Fruit fly (Drosophila melanogaster) whole organism, embryonic: Measurements from ENCODE around the gene Pex11c.

Source experiments
- Ada2b ChIP-seq: fragments of 200-800 bp; sonication (Bioruptor generic); IDR thresholded peaks from 2 replicates; pipeline ENCODE4 v1.3.6; 2022; ENCODE audit warnings: missing biosample characterization, missing genetic modification characterization
- Adf1 ChIP-seq: fragments of 200-800 bp; sonication (Bioruptor generic); IDR thresholded peaks from 2 replicates; pipeline ENCODE4 v1.3.6; 2022; ENCODE audit warnings: missing biosample characterization, missing genetic modification characterization
- Aef1 ChIP-seq: fragments of 200-800 bp; sonication (Bioruptor generic); IDR thresholded peaks from 3 replicates; pipeline ENCODE4 v1.3.6; 2022; ENCODE audit warnings: missing biosample characterization, missing genetic modification characterization
- Bgb ChIP-seq: fragments of 200-800 bp; sonication (Bioruptor generic); IDR thresholded peaks from 2 replicates; pipeline ENCODE4 v1.3.6; 2022; ENCODE audit warnings: missing biosample characterization, missing genetic modification characterization; ENCODE audit not compliant: partially characterized antibody
- CG10565 ChIP-seq: fragments of 200-800 bp; sonication (Bioruptor generic); optimal IDR thresholded peaks from 3 replicates; lab custom pipeline; 2016; ENCODE audit warnings: missing biosample characterization, mild to moderate bottlenecking, missing genetic modification characterization
- CG12744 ChIP-seq: fragments of 200-800 bp; sonication (Bioruptor generic); optimal IDR thresholded peaks from 2 replicates; lab custom pipeline; 2016; ENCODE audit warnings: missing biosample characterization, missing genetic modification characterization
- CG14014 ChIP-seq: fragments of 200-800 bp; sonication (Bioruptor generic); IDR thresholded peaks from 2 replicates; pipeline ENCODE4 v1.3.6; 2022; ENCODE audit warnings: missing biosample characterization, missing genetic modification characterization
- CG14441 ChIP-seq: fragments of 200-800 bp; sonication (Bioruptor generic); IDR thresholded peaks from 2 replicates; pipeline ENCODE4 v1.3.6; 2022; ENCODE audit warnings: missing biosample characterization, missing genetic modification characterization
- CG14710 ChIP-seq: fragments of 200-800 bp; sonication (Bioruptor generic); optimal IDR thresholded peaks from 3 replicates; lab custom pipeline; 2019; ENCODE audit warnings: missing biosample characterization, mild to moderate bottlenecking, missing genetic modification characterization, moderate library complexity
- CG16815 ChIP-seq: fragments of 200-800 bp; sonication (Bioruptor generic); optimal IDR thresholded peaks from 3 replicates; lab custom pipeline; 2017; ENCODE audit warnings: missing biosample characterization, mild to moderate bottlenecking, missing genetic modification characterization
- CG17385 ChIP-seq: fragments of 200-800 bp; sonication (Bioruptor generic); optimal IDR thresholded peaks from 3 replicates; lab custom pipeline; 2018; ENCODE audit warnings: missing biosample characterization, mild to moderate bottlenecking, missing genetic modification characterization
- CG18262 ChIP-seq: fragments of 200-800 bp; optimal IDR thresholded peaks from 3 replicates; lab custom pipeline; 2019; ENCODE audit warnings: missing biosample characterization, mild to moderate bottlenecking, missing genetic modification characterization, moderate library complexity
- CG2120 ChIP-seq: fragments of 200-800 bp; sonication (Bioruptor generic); optimal IDR thresholded peaks from 3 replicates; lab custom pipeline; 2016; ENCODE audit warnings: missing biosample characterization, missing genetic modification characterization
- CG31224 ChIP-seq: fragments of 200-800 bp; sonication (Bioruptor generic); IDR thresholded peaks from 2 replicates; pipeline ENCODE4 v1.3.6; 2022; ENCODE audit warnings: missing biosample characterization, missing genetic modification characterization
- CG4424 ChIP-seq: fragments of 200-800 bp; sonication (Bioruptor generic); optimal IDR thresholded peaks from 3 replicates; lab custom pipeline; 2016; ENCODE audit warnings: missing biosample characterization, missing genetic modification characterization
- CG5180 ChIP-seq: fragments of 200-800 bp; sonication (Bioruptor generic); optimal IDR thresholded peaks from 3 replicates; lab custom pipeline; 2017; ENCODE audit warnings: missing biosample characterization, missing genetic modification characterization, mild to moderate bottlenecking, moderate library complexity, missing genetic modification reagents
- CG6813 ChIP-seq: fragments of 200-800 bp; sonication (Bioruptor generic); optimal IDR thresholded peaks from 2 replicates; lab custom pipeline; 2017; ENCODE audit warnings: missing biosample characterization, missing genetic modification characterization, mild to moderate bottlenecking, moderate library complexity, missing genetic modification reagents
- CG7357 ChIP-seq: fragments of 200-800 bp; sonication (Bioruptor generic); IDR thresholded peaks from 3 replicates; pipeline ENCODE4 v1.3.6; 2022; ENCODE audit warnings: missing biosample characterization, missing genetic modification characterization
- CG8388 ChIP-seq: fragments of 200-800 bp; sonication (Bioruptor generic); optimal IDR thresholded peaks from 2 replicates; lab custom pipeline; 2019; ENCODE audit warnings: missing biosample characterization, mild to moderate bottlenecking, missing genetic modification characterization, moderate library complexity
- CG9215 ChIP-seq: fragments of 200-800 bp; sonication (Bioruptor generic); IDR thresholded peaks from 2 replicates; pipeline ENCODE4 v1.3.6; 2022; ENCODE audit warnings: missing biosample characterization, missing genetic modification characterization
- CG9727 ChIP-seq: fragments of 200-800 bp; sonication (Bioruptor generic); optimal IDR thresholded peaks from 3 replicates; lab custom pipeline; 2017; ENCODE audit warnings: missing biosample characterization, mild to moderate bottlenecking, missing genetic modification characterization
- CG9932 ChIP-seq: fragments of 200-800 bp; sonication (Bioruptor generic); IDR thresholded peaks from 2 replicates; pipeline ENCODE4 v1.3.6; 2022; ENCODE audit warnings: missing biosample characterization, missing genetic modification characterization
- Dll ChIP-seq: fragments of 200-800 bp; sonication (Bioruptor generic); IDR thresholded peaks from 4 replicates; pipeline ENCODE4 v1.3.6; 2022; ENCODE audit warnings: missing biosample characterization, missing genetic modification characterization; ENCODE audit not compliant: partially characterized antibody
- Doc2 ChIP-seq: fragments of 200-800 bp; sonication (Bioruptor generic); IDR thresholded peaks from 2 replicates; pipeline ENCODE4 v1.3.6; 2022; ENCODE audit warnings: missing biosample characterization, missing genetic modification characterization
- Drgx ChIP-seq: fragments of 200-800 bp; sonication (Bioruptor generic); IDR thresholded peaks from 2 replicates; pipeline ENCODE4 v1.3.6; 2022; ENCODE audit warnings: missing biosample characterization, missing genetic modification characterization
- ERR ChIP-seq: fragments of 200-800 bp; sonication (Bioruptor generic); optimal IDR thresholded peaks from 2 replicates; lab custom pipeline; 2016; ENCODE audit warnings: missing biosample characterization, missing genetic modification characterization
- HLH54F ChIP-seq: fragments of 200-800 bp; sonication (Bioruptor generic); optimal IDR thresholded peaks from 3 replicates; lab custom pipeline; 2016; ENCODE audit warnings: missing biosample characterization, missing genetic modification characterization
- Lim3 ChIP-seq: fragments of 200-800 bp; sonication (Bioruptor generic); IDR thresholded peaks from 2 replicates; pipeline ENCODE4 v1.3.6; 2022; ENCODE audit warnings: missing biosample characterization, missing genetic modification characterization
- Mad ChIP-seq: fragments of 200-800 bp; sonication (Bioruptor generic); optimal IDR thresholded peaks from 2 replicates; lab custom pipeline; 2016; ENCODE audit warnings: missing biosample characterization, missing genetic modification characterization
- Max ChIP-seq: fragments of 200-800 bp; sonication (Bioruptor generic); optimal IDR thresholded peaks from 2 replicates; lab custom pipeline; 2016; ENCODE audit warnings: missing biosample characterization, mild to moderate bottlenecking, missing genetic modification characterization
- Meics ChIP-seq: fragments of 200-800 bp; sonication (Bioruptor generic); optimal IDR thresholded peaks from 2 replicates; lab custom pipeline; 2017; ENCODE audit warnings: missing biosample characterization, mild to moderate bottlenecking, missing genetic modification characterization
- Mrtf ChIP-seq: fragments of 200-800 bp; sonication (Bioruptor generic); IDR thresholded peaks from 3 replicates; pipeline ENCODE4 v1.3.6; 2022; ENCODE audit warnings: missing biosample characterization, missing genetic modification characterization
- NC2β ChIP-seq: fragments of 200-800 bp; sonication (Bioruptor generic); optimal IDR thresholded peaks from 2 replicates; lab custom pipeline; 2016; ENCODE audit warnings: missing biosample characterization, missing genetic modification characterization
- Nf-YA ChIP-seq: fragments of 200-800 bp; sonication (Bioruptor generic); IDR thresholded peaks from 2 replicates; pipeline ENCODE4 v1.3.6; 2022; ENCODE audit warnings: missing biosample characterization, missing genetic modification characterization
- Nf-YB ChIP-seq: fragments of 200-800 bp; sonication (Bioruptor generic); optimal IDR thresholded peaks from 3 replicates; lab custom pipeline; 2019; ENCODE audit warnings: missing biosample characterization, mild to moderate bottlenecking, missing genetic modification characterization, moderate library complexity
- Nf-YC ChIP-seq: fragments of 200-800 bp; optimal IDR thresholded peaks from 3 replicates; lab custom pipeline; 2019; ENCODE audit warnings: missing biosample characterization, mild to moderate bottlenecking, missing genetic modification characterization, moderate library complexity
- Oaz ChIP-seq: fragments of 200-800 bp; sonication (Bioruptor generic); IDR thresholded peaks from 2 replicates; pipeline ENCODE4 v1.3.6; 2022; ENCODE audit warnings: missing biosample characterization, missing genetic modification characterization
- Optix ChIP-seq: fragments of 200-800 bp; sonication (Bioruptor generic); IDR thresholded peaks from 3 replicates; pipeline ENCODE4 v1.3.6; 2022; ENCODE audit warnings: missing biosample characterization, missing genetic modification characterization
- Poxn ChIP-seq: fragments of 200-800 bp; sonication (Bioruptor generic); IDR thresholded peaks from 2 replicates; pipeline ENCODE4 v1.3.6; 2022; ENCODE audit warnings: missing biosample characterization, missing genetic modification characterization
- Tbp ChIP-seq: fragments of >200 bp; optimal IDR thresholded peaks from 2 replicates; lab custom pipeline; 2018; ENCODE audit warnings: missing biosample characterization, missing genetic modification characterization
- Xbp1 ChIP-seq: fragments of 200-800 bp; sonication (Bioruptor generic); optimal IDR thresholded peaks from 3 replicates; lab custom pipeline; 2016; ENCODE audit warnings: missing biosample characterization, mild to moderate bottlenecking, missing genetic modification characterization
- ase ChIP-seq: fragments of 200-800 bp; sonication (Bioruptor generic); IDR thresholded peaks from 3 replicates; pipeline ENCODE4 v1.3.6; 2022; ENCODE audit warnings: missing biosample characterization, missing genetic modification characterization
- disco-r ChIP-seq: fragments of 200-800 bp; sonication (Bioruptor generic); optimal IDR thresholded peaks from 2 replicates; lab custom pipeline; 2016; ENCODE audit warnings: missing biosample characterization, missing genetic modification characterization
- dpn ChIP-seq, 2 experiments: fragments of 200-800 bp; sonication (Bioruptor generic); optimal IDR thresholded peaks; 3 replicates each; lab custom pipeline; 2016; ENCODE audit warnings: missing biosample characterization in 2 of 2, missing genetic modification characterization in 2 of 2
- gcm2 ChIP-seq: fragments of 200-800 bp; sonication (Bioruptor generic); optimal IDR thresholded peaks from 2 replicates; lab custom pipeline; 2016; ENCODE audit warnings: missing biosample characterization, missing genetic modification characterization
- lab ChIP-seq: fragments of 200-800 bp; sonication (Bioruptor generic); optimal IDR thresholded peaks from 3 replicates; lab custom pipeline; 2017; ENCODE audit warnings: missing biosample characterization, missing genetic modification characterization, mild to moderate bottlenecking, moderate library complexity, missing genetic modification reagents
- maf-S ChIP-seq: fragments of 200-800 bp; sonication (Bioruptor generic); optimal IDR thresholded peaks from 2 replicates; lab custom pipeline; 2016; ENCODE audit warnings: missing biosample characterization, missing genetic modification characterization
- nmo ChIP-seq: fragments of 200-800 bp; sonication (Bioruptor generic); optimal IDR thresholded peaks from 2 replicates; lab custom pipeline; 2018; ENCODE audit warnings: missing biosample characterization, mild to moderate bottlenecking, missing genetic modification characterization, moderate library complexity
- org-1 ChIP-seq: fragments of 200-800 bp; sonication (Bioruptor generic); optimal IDR thresholded peaks from 2 replicates; lab custom pipeline; 2017; ENCODE audit warnings: missing biosample characterization, missing genetic modification characterization
- slou ChIP-seq: fragments of 200-800 bp; sonication (Bioruptor generic); optimal IDR thresholded peaks from 3 replicates; lab custom pipeline; 2016; ENCODE audit warnings: missing biosample characterization, missing genetic modification characterization
- twi ChIP-seq: fragments of 200-800 bp; optimal IDR thresholded peaks from 2 replicates; lab custom pipeline; 2019; ENCODE audit warnings: missing biosample characterization, mild to moderate bottlenecking, missing genetic modification characterization, moderate library complexity
- tx ChIP-seq: fragments of 200-800 bp; sonication (Bioruptor generic); optimal IDR thresholded peaks from 2 replicates; lab custom pipeline; 2016; ENCODE audit warnings: missing biosample characterization, missing genetic modification characterization

The Pex11c gene

DNA sequence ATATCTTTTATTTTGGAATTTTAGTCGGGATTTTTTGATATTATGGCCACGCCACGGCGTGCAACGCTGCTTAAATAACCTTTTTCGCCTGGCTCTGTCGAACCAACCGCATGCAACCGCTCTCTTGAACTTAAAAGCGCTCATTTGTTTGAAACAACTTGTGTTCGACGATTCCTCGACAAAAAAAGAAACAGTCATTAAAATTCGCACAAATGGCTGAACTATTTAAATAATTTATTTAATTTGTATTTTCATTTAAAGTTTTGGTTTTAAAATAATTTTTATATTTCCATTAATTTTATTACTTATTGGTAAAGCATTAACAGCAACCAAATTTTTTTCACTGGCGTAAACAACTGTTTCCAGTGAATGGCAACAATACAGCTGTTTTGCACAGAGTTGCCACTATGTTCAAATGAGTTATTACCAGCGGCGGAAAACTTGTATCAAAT is 22.7 kb downstream of the Pex11c start, which contains the start of the genes orb and Cdc16 (continued):
- TF ChIP-seq Max (GFP tag; lab: Kevin White, UChicago) (peak; percentile 82), CG31224 (GFP tag; lab: Robert Waterston, UW) (peak; percentile 77), Tbp (GFP tag; lab: Kevin White, UChicago) (no peak), Xbp1 (GFP tag; lab: Kevin White, UChicago) (peak; percentile 95), Meics (GFP tag; lab: Kevin White, UChicago) (peak; percentile 92), NC2β (GFP tag; lab: Kevin White, UChicago) (peak; percentile 59), CG12744 (GFP tag; lab: Kevin White, UChicago) (peak; percentile 48), CG7357 (GFP tag; lab: Robert Waterston, UW) (peak; percentile 73), Drgx (peak; percentile 91), disco-r (GFP tag; lab: Kevin White, UChicago) (peak; percentile 23), HLH54F (GFP tag; lab: Kevin White, UChicago) (peak; percentile 66), Doc2 (GFP tag; lab: Robert Waterston, UW) (no peak), org-1 (GFP tag; lab: Kevin White, UChicago) (peak; percentile 76), Adf1 (GFP tag; lab: Robert Waterston, UW) (peak; percentile 73), tx (GFP tag; lab: Kevin White, UChicago) (peak; percentile 65), lab (peak; percentile 95), Aef1 (GFP tag; lab: Robert Waterston, UW) (peak; percentile 91), CG18262 (tag; lab: Kevin White, UChicago) (peak; percentile 91), CG14014 (peak; percentile 90), ERR (GFP tag; lab: Kevin White, UChicago) (no peak), CG2120 (GFP tag; lab: Kevin White, UChicago) (peak; percentile 93), twi (tag; lab: Kevin White, UChicago) (peak; percentile 75), gcm2 (GFP tag; lab: Kevin White, UChicago) (peak; percentile 52), nmo (GFP tag; lab: Kevin White, UChicago) (peak; percentile 93), CG6813 (GFP tag; lab: Kevin White, UChicago) (peak; percentile 83), CG16815 (GFP tag; lab: Kevin White, UChicago) (peak; percentile 76), Mad (peak; percentile 78), CG10565 (GFP tag; lab: Kevin White, UChicago) (no peak), CG4424 (GFP tag; lab: Kevin White, UChicago) (peak; percentile 91), CG9727 (GFP tag; lab: Kevin White, UChicago) (peak; percentile 88), Lim3 (GFP tag; lab: Robert Waterston, UW) (no peak; the same call in 1 of the 2 replicates), dpn (GFP tag; optimal IDR thresholded peaks at IDR 0.05; lab: Kevin White, UChicago) (peak; percentile 81 to 95), Nf-YB (GFP tag; lab: Kevin White, UChicago) (peak; percentile 78), Dll (GFP tag; lab: Robert Waterston, UW) (no peak), ase (GFP tag; lab: Robert Waterston, UW) (peak; percentile 87), Nf-YA (GFP tag; lab: Robert Waterston, UW) (peak; percentile 71), maf-S (peak; percentile 70), Optix (peak; percentile 64; the same call in 2 of the 3 replicates), Ada2b (GFP tag; lab: Robert Waterston, UW) (peak; percentile 91), CG14710 (tag; lab: Kevin White, UChicago) (peak; percentile 91), slou (GFP tag; lab: Kevin White, UChicago) (peak; percentile 83), CG9932 (GFP tag; lab: Robert Waterston, UW) (peak; percentile 95), Bgb (GFP tag; lab: Robert Waterston, UW) (no peak), CG9215 (peak; percentile 83), CG5180 (peak; percentile 99), Nf-YC (tag; lab: Kevin White, UChicago) (peak; percentile 84), Poxn (GFP tag; lab: Robert Waterston, UW) (0 out of 2 replicates have a peak, but pooled peaks have one; percentile 44), CG8388 (GFP tag; lab: Kevin White, UChicago) (peak; percentile 92), Oaz (GFP tag; lab: Robert Waterston, UW) (peak; percentile 78), CG17385 (GFP tag; lab: Kevin White, UChicago) (peak; percentile 85), CG14441 (GFP tag; lab: Robert Waterston, UW) (peak; percentile 91), Mrtf (GFP tag; lab: Robert Waterston, UW) (peak; percentile 80)
